Worm (Caenorhabditis elegans): Measurements from ENCODE around the gene srh-10.

DNA sequence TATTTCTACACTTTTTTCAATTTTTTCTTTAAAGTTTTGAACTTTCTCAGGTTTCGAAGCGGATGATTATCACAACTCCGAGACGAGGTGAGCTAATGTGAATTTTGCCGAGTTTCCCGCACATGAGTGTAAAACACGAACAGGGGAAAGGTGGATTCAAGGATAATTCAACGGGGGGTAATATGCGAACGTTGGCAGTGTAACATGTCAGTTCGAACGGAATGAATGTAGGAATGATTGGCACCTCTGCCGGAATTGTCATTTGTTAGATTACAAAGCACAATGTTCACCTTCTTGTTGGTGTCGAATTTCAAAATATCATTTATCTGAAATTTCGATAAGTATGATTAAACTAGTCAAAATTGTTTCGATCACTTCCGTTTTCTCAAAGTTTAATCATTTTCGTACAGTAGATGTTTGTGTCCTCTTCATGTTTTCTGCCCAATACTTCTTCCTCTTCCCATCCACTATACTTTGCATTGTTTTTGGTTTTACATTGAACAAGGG is 47.9 kb downstream of the srh-10 start, which contains the start of gene picc-1:
- TF ChIP-seq unc-39 (tag; optimal IDR thresholded peaks at IDR 0.05) (no peak), fos-1 (tag; optimal IDR thresholded peaks at IDR 0.05) (no peak), snpc-4 (tag; optimal IDR thresholded peaks at IDR 0.05) (no peak), fkh-2 (tag; optimal IDR thresholded peaks at IDR 0.05) (no peak)
